Worm (Caenorhabditis elegans): ENCODE data around the gene B0303.11.

B0303.11 gene

ce11 chrIII:8700289-8700957, 9.8 kb downstream of the B0303.11 start, which contains the start of the genes sdz-1 and vps-33.1:
TSS of gene sdz-1 (minus strand) at chrIII:8700339.
TSS of gene vps-33.1 (plus strand) at chrIII:8700927.
- peak; percentile 33 for TF ChIP-seq isw-1 (GFP tag; IDR thresholded peaks at IDR 0.05)
- peak; percentile 52 for TF ChIP-seq snu-23 (GFP tag; optimal IDR thresholded peaks at IDR 0.05)
- peak; percentile 73 to 89 (median 83) for TF ChIP-seq dpl-1 (GFP tag; optimal IDR thresholded peaks at IDR 0.05)
- peak; percentile 91 for TF ChIP-seq rnt-1 (tag; optimal IDR thresholded peaks at IDR 0.05)
- no peak for TF ChIP-seq sptf-1 (tag; optimal IDR thresholded peaks at IDR 0.05)
- no peak for TF ChIP-seq ztf-4 (tag; optimal IDR thresholded peaks at IDR 0.05)
- TF ChIP-seq elt-2 (tag; optimal IDR thresholded peaks at IDR 0.05) = no peak
- no peak for TF ChIP-seq jun-1 (tag; optimal IDR thresholded peaks at IDR 0.05)
- TF ChIP-seq unc-130 (tag; optimal IDR thresholded peaks at IDR 0.05) = peak; percentile 24
- TF ChIP-seq nhr-76 (tag; optimal IDR thresholded peaks at IDR 0.05) = no peak
- TF ChIP-seq nhr-90 (tag; optimal IDR thresholded peaks at IDR 0.05; ENCODE audit: poor library complexity) = peak; percentile 46
- TF ChIP-seq nhr-19 (GFP tag; conservative IDR thresholded peaks at IDR 0.05) = 0 out of 2 replicates have a peak, but pooled peaks have one; percentile 17
- TF ChIP-seq skn-1 (tag; optimal IDR thresholded peaks at IDR 0.05) = peak; percentile 66
- peak in 2 of 6 experiments; percentile 1 to 36 for TF ChIP-seq elt-3 (tag; optimal IDR thresholded peaks at IDR 0.05)
- TF ChIP-seq tbx-2 (tag; optimal IDR thresholded peaks at IDR 0.05) = peak; percentile 55
- TF ChIP-seq snpc-4 (tag; optimal IDR thresholded peaks at IDR 0.05) = peak; percentile 42
- no peak for TF ChIP-seq nhr-12 (tag; optimal IDR thresholded peaks at IDR 0.05)
- TF ChIP-seq mdl-1 (tag; optimal IDR thresholded peaks at IDR 0.05) = peak in 1 of 2 experiments; percentile 58
- no peak for TF ChIP-seq aha-1 (tag; optimal IDR thresholded peaks at IDR 0.05)
- TF ChIP-seq lin-39 (tag; optimal IDR thresholded peaks at IDR 0.05) = no peak
- TF ChIP-seq alr-1 (tag; optimal IDR thresholded peaks at IDR 0.05; ENCODE audit: borderline replicate concordance) = no peak
- peak; percentile 63 for TF ChIP-seq blmp-1 (tag; optimal IDR thresholded peaks at IDR 0.05)
- TF ChIP-seq lin-14 (GFP tag; optimal IDR thresholded peaks at IDR 0.05) = peak; percentile 49
- peak; percentile 63 for TF ChIP-seq nhr-85 (tag)
- TF ChIP-seq fos-1 (tag; optimal IDR thresholded peaks at IDR 0.05) = no peak
- TF ChIP-seq nhr-77 (tag; optimal IDR thresholded peaks at IDR 0.05) = peak; percentile 3
- TF ChIP-seq ztf-11 (tag; optimal IDR thresholded peaks at IDR 0.05) = peak in 1 of 2 experiments; percentile 58
- no peak for TF ChIP-seq hlh-17 (GFP tag; optimal IDR thresholded peaks at IDR 0.05; ENCODE audit: borderline replicate concordance)
- no peak for TF ChIP-seq ama-1 (optimal IDR thresholded peaks at IDR 0.05)
- TF ChIP-seq xbp-1 (tag; optimal IDR thresholded peaks at IDR 0.05) = peak; percentile 23
- peak; percentile 78 for TF ChIP-seq ceh-90 (tag; optimal IDR thresholded peaks at IDR 0.05)
- TF ChIP-seq F16B12.6 (tag; optimal IDR thresholded peaks at IDR 0.05) = peak; percentile 49
- TF ChIP-seq dsc-1 (tag; optimal IDR thresholded peaks at IDR 0.05) = peak; percentile 9
- peak; percentile 44 for TF ChIP-seq lin-15B (tag; optimal IDR thresholded peaks at IDR 0.05)
- peak; percentile 34 for TF ChIP-seq nhr-20 (tag; optimal IDR thresholded peaks at IDR 0.05)
- TF ChIP-seq unc-30 (tag; optimal IDR thresholded peaks at IDR 0.05) = no peak
- TF ChIP-seq efl-1 (optimal IDR thresholded peaks at IDR 0.05) = peak; percentile 73 to 89
- TF ChIP-seq efl-1 (GFP tag; optimal IDR thresholded peaks at IDR 0.05 in 1 of 2) = peak; percentile 90 to 98
- TF ChIP-seq lir-3 (tag; optimal IDR thresholded peaks at IDR 0.05; ENCODE audit: poor library complexity) = peak; percentile 74
- no peak for TF ChIP-seq zip-4 (GFP tag; optimal IDR thresholded peaks at IDR 0.05)
- peak; percentile 14 for TF ChIP-seq egl-13 (tag; optimal IDR thresholded peaks at IDR 0.05)
- peak; percentile 91 to 94 for TF ChIP-seq lin-35 (GFP tag; optimal IDR thresholded peaks at IDR 0.05)
- TF ChIP-seq C16A3.4 (tag; optimal IDR thresholded peaks at IDR 0.05) = peak; percentile 70
- peak in 2 of 3 experiments; percentile 7 to 63 for TF ChIP-seq ceh-82 (tag; optimal IDR thresholded peaks at IDR 0.05)
- peak; percentile 42 to 86 for TF ChIP-seq lsy-2 (tag; optimal IDR thresholded peaks at IDR 0.05)
- no peak for TF ChIP-seq aly-2 (tag; optimal IDR thresholded peaks at IDR 0.05)
- peak; percentile 10 for TF ChIP-seq fkh-4 (tag; optimal IDR thresholded peaks at IDR 0.05; ENCODE audit: borderline replicate concordance)
- no peak for TF ChIP-seq mab-9 (GFP tag; IDR thresholded peaks at IDR 0.05)
- TF ChIP-seq nhr-71 (tag; optimal IDR thresholded peaks at IDR 0.05) = peak; percentile 61
- TF ChIP-seq ets-5 (GFP tag; IDR thresholded peaks at IDR 0.05) = no peak
- peak; percentile 59 for TF ChIP-seq nhr-47 (tag; optimal IDR thresholded peaks at IDR 0.05)

Measured in whole organism, L1 larva.